Fruit fly (Drosophila melanogaster): ENCODE data around the gene ago.

DNA sequence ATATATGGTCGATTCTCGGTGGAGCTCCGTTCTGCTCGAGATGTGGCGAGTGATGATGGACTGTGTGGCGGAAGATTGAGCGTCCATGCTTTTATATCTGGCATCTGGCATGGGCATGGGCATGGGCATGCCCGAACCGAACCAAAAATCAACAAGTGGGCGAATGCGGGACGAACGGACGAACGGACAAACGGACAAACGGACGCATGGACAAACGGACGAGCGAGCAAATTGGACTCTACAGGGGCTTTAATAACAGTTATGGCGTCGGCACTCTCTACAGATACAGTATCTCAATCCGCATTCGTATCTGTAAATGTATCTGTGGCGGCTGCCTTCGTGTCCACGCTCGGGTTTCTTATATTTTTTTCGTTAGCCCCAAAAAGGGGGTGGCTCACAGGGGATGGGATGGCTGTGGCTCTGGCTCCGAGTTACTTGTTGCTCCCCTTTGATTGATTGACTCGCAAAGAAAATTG, 18.0 kb downstream of the ago start, which contains the start of gene ImpL2:
- no peak for TF ChIP-seq Hr96 (GFP tag; optimal IDR thresholded peaks at IDR 0.05)
- TF ChIP-seq cnc (optimal IDR thresholded peaks at IDR 0.05), result no peak
